Worm (Caenorhabditis elegans) whole organism, young adult: ENCODE measurements around the gene henn-1.
A peak's percentile ranks its signal among the peaks of the same experiment; 100 is the strongest.

ENCODE experiments used
- D2030.7 ChIP-seq: fragments of 200-800 bp; sonication (Bioruptor generic); IDR thresholded peaks from 2 replicates; pipeline ENCODE4 v1.3.6; 2022; ENCODE audit warnings: missing genetic modification reagents, missing genetic modification characterization, missing compliant biosample characterization
- F57C9.4 ChIP-seq: sonication (generic microtip); optimal IDR thresholded peaks from 2 replicates; lab custom pipeline; 2017; ENCODE audit warnings: mild to moderate bottlenecking, missing genetic modification characterization, missing compliant biosample characterization
- Y56A3A.18 ChIP-seq: fragments of 200-800 bp; sonication (Bioruptor generic); IDR thresholded peaks from 2 replicates; pipeline ENCODE4 v1.3.6; 2022; ENCODE audit warnings: missing genetic modification reagents, missing genetic modification characterization, missing compliant biosample characterization
- akir-1 ChIP-seq: fragments of 200-800 bp; sonication (Bioruptor generic); optimal IDR thresholded peaks from 2 replicates; lab custom pipeline; 2018; ENCODE audit warnings: mild to moderate bottlenecking, missing genetic modification characterization, moderate library complexity, missing compliant biosample characterization
- attf-3 ChIP-seq: fragments of 200-800 bp; sonication (Bioruptor generic); conservative IDR thresholded peaks from 2 replicates; pipeline ENCODE4 v1.3.6; 2022; ENCODE audit warnings: missing genetic modification reagents, missing genetic modification characterization, missing compliant biosample characterization
- ccch-3 ChIP-seq: fragments of 200-800 bp; sonication (Bioruptor generic); optimal IDR thresholded peaks from 2 replicates; lab custom pipeline; 2018; ENCODE audit warnings: mild to moderate bottlenecking, missing genetic modification characterization, missing compliant biosample characterization
- cebp-1 ChIP-seq, 2 experiments: fragments of 200-800 bp in 1 of 2; sonication (Bioruptor generic) in 1 of 2; sonication (generic microtip) in 1 of 2; IDR thresholded peaks in 1 of 2; optimal IDR thresholded peaks in 1 of 2; 2 replicates each; pipeline versions ENCODE4 v1.3.6 to Lab custom; 2017 to 2022; ENCODE audit warnings: missing compliant biosample characterization in 2 of 2, missing genetic modification characterization in 2 of 2, mild to moderate bottlenecking in 1 of 2, missing genetic modification reagents in 1 of 2, moderate library complexity in 1 of 2
- cebp-2 ChIP-seq: fragments of 200-800 bp; sonication (Bioruptor generic); IDR thresholded peaks from 2 replicates; pipeline ENCODE4 v1.3.6; 2022; ENCODE audit warnings: missing genetic modification characterization, missing compliant biosample characterization
- ceh-27 ChIP-seq: fragments of 200-800 bp; sonication (Bioruptor generic); optimal IDR thresholded peaks from 2 replicates; lab custom pipeline; 2018; ENCODE audit warnings: mild to moderate bottlenecking, missing genetic modification characterization, moderate library complexity, missing compliant biosample characterization
- ceh-40 ChIP-seq: fragments of 200-800 bp; sonication (Bioruptor generic); IDR thresholded peaks from 2 replicates; pipeline ENCODE4 v1.3.6; 2022; ENCODE audit warnings: missing genetic modification characterization, missing compliant biosample characterization
- ceh-58 ChIP-seq: fragments of 200-800 bp; sonication (Bioruptor generic); IDR thresholded peaks from 2 replicates; pipeline ENCODE4 v1.3.6; 2022; ENCODE audit warnings: missing genetic modification characterization, missing compliant biosample characterization
- ceh-79 ChIP-seq: sonication (generic microtip); optimal IDR thresholded peaks from 2 replicates; lab custom pipeline; 2017; ENCODE audit warnings: mild to moderate bottlenecking, missing genetic modification characterization, missing compliant biosample characterization
- die-1 ChIP-seq: sonication (generic microtip); optimal IDR thresholded peaks from 2 replicates; lab custom pipeline; 2016; ENCODE audit warnings: missing genotype, mild to moderate bottlenecking, missing genetic modification characterization, missing compliant biosample characterization
- dpl-1 ChIP-seq: fragments of 150-350 bp; optimal IDR thresholded peaks from 2 replicates; lab custom pipeline; 2014; ENCODE audit warnings: missing biosample characterization, missing genetic modification reagents, missing genetic modification characterization
- hlh-12 ChIP-seq: sonication (generic microtip); optimal IDR thresholded peaks from 2 replicates; lab custom pipeline; 2016; ENCODE audit warnings: missing genetic modification characterization, missing compliant biosample characterization
- lsy-27 ChIP-seq: sonication (generic microtip); optimal IDR thresholded peaks from 2 replicates; lab custom pipeline; 2017; ENCODE audit warnings: missing genetic modification characterization, mild to moderate bottlenecking, missing compliant biosample characterization, antibody characterized with exemption, missing genotype, borderline replicate concordance; ENCODE audit not compliant: insufficient read depth
- mel-28 ChIP-seq: sonication (generic microtip); optimal IDR thresholded peaks from 2 replicates; lab custom pipeline; 2016; ENCODE audit warnings: borderline replicate concordance, mild to moderate bottlenecking, missing genetic modification characterization, missing compliant biosample characterization
- nhr-80 ChIP-seq: sonication (generic microtip); optimal IDR thresholded peaks from 2 replicates; lab custom pipeline; 2016; ENCODE audit warnings: missing genetic modification characterization, missing compliant biosample characterization
- pbrm-1 ChIP-seq: fragments of 200-800 bp; sonication (Bioruptor generic); IDR thresholded peaks from 2 replicates; pipeline ENCODE4 v1.3.6; 2022; ENCODE audit warnings: missing genetic modification reagents, missing genetic modification characterization, missing compliant biosample characterization
- pha-4 ChIP-seq: fragments of 150-350 bp; sonication (generic microtip); optimal IDR thresholded peaks from 2 replicates; lab custom pipeline; 2014; ENCODE audit warnings: missing biosample characterization, missing genetic modification reagents, missing genetic modification characterization
- rec-8 ChIP-seq, 2 experiments: sonication (generic microtip); optimal IDR thresholded peaks; 2 replicates each; lab custom pipeline; 2016; ENCODE audit warnings: mild to moderate bottlenecking in 2 of 2, missing genetic modification characterization in 2 of 2, missing genetic modification reagents in 2 of 2, missing genotype in 2 of 2, missing biosample characterization in 1 of 2, missing compliant biosample characterization in 1 of 2, moderate library complexity in 1 of 2
- sdz-38 ChIP-seq: sonication (generic microtip); optimal IDR thresholded peaks from 2 replicates; lab custom pipeline; 2016; ENCODE audit warnings: missing genotype, missing genetic modification characterization, missing compliant biosample characterization
- snpc-1.1 ChIP-seq: sonication (generic microtip); optimal IDR thresholded peaks from 2 replicates; lab custom pipeline; 2017; ENCODE audit warnings: missing genetic modification characterization, mild to moderate bottlenecking, missing compliant biosample characterization, antibody characterized with exemption, moderate library complexity, missing genotype, missing genetic modification reagents; ENCODE audit not compliant: insufficient read depth
- snpc-4 ChIP-seq, 5 experiments: fragments of 150-350 bp in 1 of 5; sonication (generic microtip) in 4 of 5; optimal IDR thresholded peaks; 2 replicates each; lab custom pipeline; 2014 to 2018; ENCODE audit warnings: missing genetic modification characterization in 5 of 5, missing biosample characterization in 3 of 5, antibody characterized with exemption in 2 of 5, mild to moderate bottlenecking in 2 of 5, missing compliant biosample characterization in 2 of 5, missing genotype in 2 of 5, moderate library complexity in 2 of 5, missing genetic modification reagents in 1 of 5
- somi-1 ChIP-seq: fragments of 200-800 bp; sonication (Bioruptor generic); optimal IDR thresholded peaks from 2 replicates; lab custom pipeline; 2018; ENCODE audit warnings: mild to moderate bottlenecking, missing genetic modification characterization, missing compliant biosample characterization
- tbx-9 ChIP-seq: sonication (generic microtip); optimal IDR thresholded peaks from 2 replicates; lab custom pipeline; 2016; ENCODE audit warnings: borderline replicate concordance, missing genetic modification characterization, inconsistent platforms, missing compliant biosample characterization
- unc-62 ChIP-seq: fragments of 150-350 bp; optimal IDR thresholded peaks from 2 replicates; lab custom pipeline; 2014; ENCODE audit warnings: missing biosample characterization, missing genetic modification reagents, missing genetic modification characterization
- ztf-28 ChIP-seq: fragments of 200-800 bp; sonication (Bioruptor generic); IDR thresholded peaks from 2 replicates; pipeline ENCODE4 v1.3.6; 2022; ENCODE audit warnings: missing genetic modification reagents, missing genetic modification characterization, missing compliant biosample characterization
- ztf-3 ChIP-seq: fragments of 200-800 bp; sonication (Bioruptor generic); optimal IDR thresholded peaks from 2 replicates; lab custom pipeline; 2018; ENCODE audit warnings: mild to moderate bottlenecking, missing genetic modification characterization, missing compliant biosample characterization

Gene henn-1

ce11 chrIII:8228916-8229315, 3.5 kb upstream of the henn-1 start:
- TF ChIP-seq akir-1 (GFP tag; lab: Kevin White, UChicago) = no peak
- TF ChIP-seq somi-1 (GFP tag; lab: Kevin White, UChicago) = no peak
- no peak for TF ChIP-seq tbx-9
- TF ChIP-seq ceh-79 (tag; lab: Kevin White, UChicago) = no peak
- TF ChIP-seq hlh-12 (tag; lab: Kevin White, UChicago) = no peak
- no peak for TF ChIP-seq rec-8 (tag; optimal IDR thresholded peaks at IDR 0.05; lab: Kevin White, UChicago)
- no peak for TF ChIP-seq ccch-3
- TF ChIP-seq pbrm-1 (GFP tag; lab: Robert Waterston, UW) = 0 out of 2 replicates have a peak, but pooled peaks have one; percentile 8

- TF ChIP-seq ceh-58 (GFP tag; lab: Robert Waterston, UW) (0 out of 2 replicates have a peak, but pooled peaks have one; percentile 65), lsy-27 (tag; lab: Kevin White, UChicago) (no peak), ztf-3 (no peak)
Measured at ce11 chrIII:8229480-8229879, 3.0 kb upstream of the henn-1 start.

DNA sequence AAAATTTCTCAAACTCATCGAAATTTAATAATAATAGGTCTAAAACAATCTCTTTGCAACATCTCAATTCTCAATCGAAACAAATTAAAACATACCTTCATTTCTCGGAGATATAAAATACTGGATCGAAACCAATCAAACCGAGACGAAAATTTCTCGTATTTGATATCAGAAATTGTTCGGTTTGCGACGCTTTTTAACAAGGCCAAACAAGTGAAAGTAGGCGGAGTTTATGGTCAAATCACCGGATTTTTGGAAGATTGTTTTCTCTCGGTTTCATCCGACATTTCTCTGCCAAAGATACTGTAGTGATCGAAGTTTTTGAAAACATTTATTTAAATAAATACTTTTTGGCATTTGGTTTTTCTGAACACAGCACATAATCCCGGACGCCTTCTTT, 2.9 kb downstream of the henn-1 start, which contains the start of gene C02F5.14:
Gene C02F5.14 (minus strand): TSS at position 157 of the 400 bp plus-strand sequence.
- no peak for TF ChIP-seq F57C9.4
- no peak for TF ChIP-seq ceh-27 (GFP tag; lab: Kevin White, UChicago)
- TF ChIP-seq mel-28 (tag; lab: Kevin White, UChicago) = no peak
- TF ChIP-seq cebp-2 (GFP tag; lab: Robert Waterston, UW) = no peak
- no peak for TF ChIP-seq unc-62
- TF ChIP-seq, all 124 proteins: peak for 0

ce11 chrIII:8235880-8236279, 3.4 kb downstream of the henn-1 start, which contains the start of gene C02F5.5:
TSS of gene C02F5.5 (plus strand) at chrIII:8236180.
- no peak for TF ChIP-seq D2030.7 (GFP tag; lab: Robert Waterston, UW)

- TF ChIP-seq nhr-80 (tag; lab: Kevin White, UChicago) = peak; percentile 79
- peak; percentile 80 for TF ChIP-seq unc-62
- no peak for TF ChIP-seq attf-3 (GFP tag; lab: Robert Waterston, UW)
- TF ChIP-seq pha-4 = peak; percentile 47
- TF ChIP-seq cebp-1 (GFP tag; IDR thresholded peaks at IDR 0.05; lab: Robert Waterston, UW) = peak; percentile 15; the same call in 1 of the 2 replicates
- TF ChIP-seq cebp-1 (tag; optimal IDR thresholded peaks at IDR 0.05; lab: Kevin White, UChicago) = peak; percentile 68
- TF ChIP-seq, all 124 proteins: peak for 4
Measured at ce11 chrIII:8237827-8238226, 5.4 kb downstream of the henn-1 start, which contains the start of gene tsp-2. TSS of gene tsp-2 (minus strand) at chrIII:8237935.

- TF ChIP-seq snpc-1.1 (tag; lab: Kevin White, UChicago) = no peak
- no peak for TF ChIP-seq dpl-1 (GFP tag; lab: Kevin White, UChicago)
- no peak for TF ChIP-seq snpc-4 (GFP tag; optimal IDR thresholded peaks at IDR 0.05; lab: Kevin White, UChicago)
- TF ChIP-seq snpc-4 (tag; optimal IDR thresholded peaks at IDR 0.05; lab: Kevin White, UChicago) = no peak
- no peak for TF ChIP-seq die-1 (tag; lab: Kevin White, UChicago)
- TF ChIP-seq ztf-28 (GFP tag; lab: Robert Waterston, UW) = no peak
- TF ChIP-seq ceh-40 = no peak
- no peak for TF ChIP-seq sdz-38 (tag; lab: Kevin White, UChicago)
- TF ChIP-seq Y56A3A.18 (GFP tag; lab: Robert Waterston, UW) = no peak
Measured at ce11 chrIII:8239325-8239724, 6.9 kb downstream of the henn-1 start, which contains the start of gene tsp-1. TSS of gene tsp-1 (minus strand) at chrIII:8239423.
